Worm (Caenorhabditis elegans) whole organism, young adult: ENCODE results near the gene Y38E10A.3.
A peak's percentile ranks its signal among the peaks of the same experiment; 100 is the strongest.
"Not testable (repeated sequence)": the region's sequence is repeated elsewhere in the genome, so short reads cannot be mapped to it uniquely, and the experiment has no call there.

Source experiments
- ama-1 ChIP-seq, 3 experiments: fragments of 150-350 bp in 1 of 3; sonication (generic microtip) in 2 of 3; optimal IDR thresholded peaks; 2 replicates each; lab custom pipeline; 2014 to 2018; ENCODE audit warnings: missing biosample characterization in 2 of 3, missing genetic modification characterization in 2 of 3, missing genetic modification reagents in 2 of 3
- ceh-91 ChIP-seq: fragments of 200-800 bp; sonication (Bioruptor generic); IDR thresholded peaks from 2 replicates; pipeline ENCODE4 v1.3.6; 2022; ENCODE audit warnings: missing genetic modification reagents, missing genetic modification characterization, missing compliant biosample characterization
- egrh-3 ChIP-seq: fragments of 200-800 bp; sonication (Bioruptor generic); IDR thresholded peaks from 2 replicates; pipeline ENCODE4 v1.3.6; 2022; ENCODE audit warnings: missing genetic modification reagents, missing genetic modification characterization, missing compliant biosample characterization
- lin-26 ChIP-seq: fragments of 200-800 bp; sonication (Bioruptor generic); IDR thresholded peaks from 2 replicates; pipeline ENCODE4 v1.3.6; 2022; ENCODE audit warnings: missing genetic modification reagents, missing genetic modification characterization, missing compliant biosample characterization
- pha-4 ChIP-seq: fragments of 150-350 bp; sonication (generic microtip); optimal IDR thresholded peaks from 2 replicates; lab custom pipeline; 2014; ENCODE audit warnings: missing biosample characterization, missing genetic modification reagents, missing genetic modification characterization
- sea-2 ChIP-seq: fragments of 200-800 bp; sonication (Bioruptor generic); IDR thresholded peaks from 2 replicates; pipeline ENCODE4 v1.3.6; 2022; ENCODE audit warnings: missing genetic modification characterization, missing compliant biosample characterization
- snpc-4 ChIP-seq, 5 experiments: fragments of 150-350 bp in 1 of 5; sonication (generic microtip) in 4 of 5; optimal IDR thresholded peaks; 2 replicates each; lab custom pipeline; 2014 to 2018; ENCODE audit warnings: missing genetic modification characterization in 5 of 5, missing biosample characterization in 3 of 5, antibody characterized with exemption in 2 of 5, mild to moderate bottlenecking in 2 of 5, missing compliant biosample characterization in 2 of 5, missing genotype in 2 of 5, moderate library complexity in 2 of 5, missing genetic modification reagents in 1 of 5
- ztf-26 ChIP-seq: sonication (generic microtip); optimal IDR thresholded peaks from 2 replicates; lab custom pipeline; 2017; ENCODE audit warnings: missing genetic modification characterization, missing compliant biosample characterization
- ztf-6 ChIP-seq: fragments of 200-800 bp; sonication (Bioruptor generic); IDR thresholded peaks from 2 replicates; pipeline ENCODE4 v1.3.6; 2022; ENCODE audit warnings: missing genetic modification reagents, missing genetic modification characterization, missing compliant biosample characterization

- not testable (repeated sequence) for TF ChIP-seq pha-4; ztf-6; sea-2 (GFP tag; lab: Robert Waterston, UW); ama-1 (optimal IDR thresholded peaks at IDR 0.05; lab: Kevin White, UChicago); ceh-91
- TF ChIP-seq lin-26 (GFP tag; lab: Robert Waterston, UW) (peak; percentile 90), egrh-3 (GFP tag; lab: Robert Waterston, UW) (peak; percentile 58), ama-1 (GFP tag; optimal IDR thresholded peaks at IDR 0.05; lab: Kevin White, UChicago) (peak; percentile 48 to 59), ztf-26 (tag; lab: Kevin White, UChicago) (peak; percentile 40), snpc-4 (GFP tag; optimal IDR thresholded peaks at IDR 0.05; lab: Kevin White, UChicago) (peak; percentile 75), snpc-4 (tag; optimal IDR thresholded peaks at IDR 0.05; lab: Kevin White, UChicago) (peak in 3 of 4 experiments; percentile 44 to 72 (median 70))
These were observed 32.9 kb downstream of the Y38E10A.3 start for ce11 chrII:12541670-12542080.
